Worm (Caenorhabditis elegans) whole organism, L4/young adult: Measurements from ENCODE around the gene exp-1.

Experiments used
- W03F9.2 ChIP-seq: fragments of 150-350 bp; optimal IDR thresholded peaks from 2 replicates; lab custom pipeline; 2014; ENCODE audit warnings: missing biosample characterization, missing genetic modification characterization
- dao-5 ChIP-seq: sonication (generic microtip); optimal IDR thresholded peaks from 2 replicates; lab custom pipeline; 2016; ENCODE audit warnings: missing genotype, missing genetic modification characterization, moderate library complexity, missing compliant biosample characterization
- him-1 ChIP-seq: sonication (generic microtip); optimal IDR thresholded peaks from 2 replicates; lab custom pipeline; 2016; ENCODE audit warnings: missing genotype, missing genetic modification reagents, missing genetic modification characterization, missing compliant biosample characterization

ce11 chrII:6132595-6132994 is 28.3 kb downstream of the exp-1 start, which contains the start of gene abts-3:
- TF ChIP-seq him-1 (tag; lab: Kevin White, UChicago) (no peak), W03F9.2 (no peak), dao-5 (tag; lab: Kevin White, UChicago) (no peak)
